Worm (Caenorhabditis elegans) whole organism, early embryonic: Measurements from ENCODE around the gene pgap-2.
A peak's percentile ranks its signal among the peaks of the same experiment; 100 is the strongest.

Experiments
- B0310.2 ChIP-seq: sonication (generic microtip); optimal IDR thresholded peaks from 2 replicates; lab custom pipeline; 2016; ENCODE audit warnings: mild to moderate bottlenecking, missing genetic modification characterization, missing compliant biosample characterization
- F13C5.2 ChIP-seq: sonication (generic microtip); optimal IDR thresholded peaks from 2 replicates; lab custom pipeline; 2017; ENCODE audit warnings: mild to moderate bottlenecking, missing genetic modification characterization, inconsistent platforms, missing compliant biosample characterization
- aly-1 ChIP-seq: sonication (generic microtip); optimal IDR thresholded peaks from 2 replicates; lab custom pipeline; 2016; ENCODE audit warnings: missing genetic modification characterization, missing compliant biosample characterization
- ama-1 ChIP-seq: fragments of 150-350 bp; optimal IDR thresholded peaks from 2 replicates; lab custom pipeline; 2014
- ceh-13 ChIP-seq: fragments of 200-800 bp; sonication (Bioruptor generic); optimal IDR thresholded peaks from 2 replicates; lab custom pipeline; 2018; ENCODE audit warnings: mild to moderate bottlenecking, missing genetic modification characterization, missing compliant biosample characterization
- ceh-36 ChIP-seq: sonication (generic microtip); optimal IDR thresholded peaks from 2 replicates; lab custom pipeline; 2016; ENCODE audit warnings: missing genetic modification characterization, inconsistent platforms, missing compliant biosample characterization
- ets-7 ChIP-seq: sonication (generic microtip); optimal IDR thresholded peaks from 2 replicates; lab custom pipeline; 2016; ENCODE audit warnings: missing genotype, missing genetic modification characterization, missing compliant biosample characterization
- flt-1 ChIP-seq: fragments of 200-800 bp; sonication (Bioruptor generic); IDR thresholded peaks from 2 replicates; pipeline ENCODE4 v1.3.6; 2022; ENCODE audit warnings: missing genetic modification characterization, missing compliant biosample characterization
- hmbx-1 ChIP-seq: sonication (generic microtip); optimal IDR thresholded peaks from 2 replicates; lab custom pipeline; 2016; ENCODE audit warnings: mild to moderate bottlenecking, missing genetic modification characterization, missing compliant biosample characterization
- hmg-4 ChIP-seq: fragments of 200-800 bp; sonication (Bioruptor generic); optimal IDR thresholded peaks from 2 replicates; lab custom pipeline; 2018; ENCODE audit warnings: mild to moderate bottlenecking, missing genetic modification characterization, missing compliant biosample characterization
- hnd-1 ChIP-seq: sonication (generic microtip); optimal IDR thresholded peaks from 2 replicates; lab custom pipeline; 2016; ENCODE audit warnings: missing genetic modification characterization, missing compliant biosample characterization
- pes-1 ChIP-seq: fragments of 200-800 bp; sonication (Bioruptor generic); IDR thresholded peaks from 2 replicates; pipeline ENCODE4 v1.3.6; 2022; ENCODE audit warnings: missing genetic modification reagents, missing genetic modification characterization, missing compliant biosample characterization
- scrt-1 ChIP-seq: fragments of 200-800 bp; sonication (Bioruptor generic); IDR thresholded peaks from 2 replicates; pipeline ENCODE4 v1.3.6; 2022; ENCODE audit warnings: missing genetic modification characterization, missing compliant biosample characterization
- sea-1 ChIP-seq: fragments of 200-800 bp; sonication (Bioruptor generic); conservative IDR thresholded peaks from 2 replicates; pipeline ENCODE4 v1.3.6; 2022; ENCODE audit warnings: missing genetic modification characterization, missing compliant biosample characterization
- tbx-11 ChIP-seq: fragments of 200-800 bp; sonication (Bioruptor generic); IDR thresholded peaks from 2 replicates; pipeline ENCODE4 v1.3.6; 2022; ENCODE audit warnings: missing genetic modification characterization, missing compliant biosample characterization
- tbx-37 ChIP-seq: fragments of 200-800 bp; sonication (Bioruptor generic); conservative IDR thresholded peaks from 2 replicates; pipeline ENCODE4 v1.3.6; 2022; ENCODE audit warnings: missing genetic modification reagents, missing genetic modification characterization, missing compliant biosample characterization
- tra-4 ChIP-seq: sonication (generic microtip); optimal IDR thresholded peaks from 2 replicates; lab custom pipeline; 2017; ENCODE audit warnings: missing genetic modification characterization, missing compliant biosample characterization

pgap-2 gene

ce11 chrIII:4708909-4709308 lies 3.6 kb downstream of the pgap-2 start, which contains the start of gene T04A8.18:
T04A8.18 (plus strand) TSS chrIII:4709209.
- TF ChIP-seq ama-1 (lab: Kevin White, UChicago) (no peak), flt-1 (GFP tag; lab: Robert Waterston, UW) (no peak), ets-7 (tag; lab: Kevin White, UChicago) (no peak), aly-1 (tag; lab: Kevin White, UChicago) (no peak), hmg-4 (GFP tag; lab: Kevin White, UChicago) (no peak), hnd-1 (no peak), tra-4 (tag; lab: Kevin White, UChicago) (no peak), F13C5.2 (tag; lab: Kevin White, UChicago) (no peak), tbx-11 (GFP tag; lab: Robert Waterston, UW) (no peak), sea-1 (GFP tag; lab: Robert Waterston, UW) (no peak), B0310.2 (tag; lab: Kevin White, UChicago) (no peak)

ce11 chrIII:4715088-4715487 lies 9.8 kb downstream of the pgap-2 start, which contains the start of gene him-18:
him-18 (minus strand) TSS chrIII:4715188.
- TF ChIP-seq flt-1 (GFP tag; lab: Robert Waterston, UW) = no peak
- no peak for TF ChIP-seq hmbx-1
- TF ChIP-seq ama-1 (lab: Kevin White, UChicago) = no peak
- no peak for TF ChIP-seq F13C5.2 (tag; lab: Kevin White, UChicago)

ce11 chrIII:4720620-4721227 lies 15.4 kb downstream of the pgap-2 start, which contains the start of gene emb-5:
emb-5 (minus strand) TSS chrIII:4720670.
- TF ChIP-seq hmg-4 (GFP tag; lab: Kevin White, UChicago) (no peak), tbx-37 (GFP tag; lab: Robert Waterston, UW) (no peak), scrt-1 (GFP tag; lab: Robert Waterston, UW) (no peak), ceh-36 (tag; lab: Kevin White, UChicago) (no peak), ceh-13 (GFP tag; lab: Kevin White, UChicago) (no peak), aly-1 (tag; lab: Kevin White, UChicago) (no peak)

- TF ChIP-seq F13C5.2 (tag; lab: Kevin White, UChicago) (peak; percentile 11), hmg-4 (GFP tag; lab: Kevin White, UChicago) (peak; percentile 56), flt-1 (GFP tag; lab: Robert Waterston, UW) (no peak)
Measured at ce11 chrIII:4721750-4722149, 16.4 kb downstream of the pgap-2 start, which contains the start of gene acy-1. acy-1 (plus strand) TSS chrIII:4722095.

- TF ChIP-seq aly-1 (tag; lab: Kevin White, UChicago) (no peak), hmg-4 (GFP tag; lab: Kevin White, UChicago) (no peak), tbx-11 (GFP tag; lab: Robert Waterston, UW) (no peak), hnd-1 (no peak), hmbx-1 (no peak), ets-7 (tag; lab: Kevin White, UChicago) (no peak), scrt-1 (GFP tag; lab: Robert Waterston, UW) (no peak), ceh-36 (tag; lab: Kevin White, UChicago) (no peak), flt-1 (GFP tag; lab: Robert Waterston, UW) (no peak), pes-1 (GFP tag; lab: Robert Waterston, UW) (no peak), tra-4 (tag; lab: Kevin White, UChicago) (no peak), ama-1 (lab: Kevin White, UChicago) (no peak), B0310.2 (tag; lab: Kevin White, UChicago) (no peak), tbx-37 (GFP tag; lab: Robert Waterston, UW) (no peak), F13C5.2 (tag; lab: Kevin White, UChicago) (no peak), ceh-13 (GFP tag; lab: Kevin White, UChicago) (no peak)
Measured at ce11 chrIII:4723922-4724321, 18.6 kb downstream of the pgap-2 start.

ce11 chrIII:4731295-4731988 lies 26.1 kb downstream of the pgap-2 start, which contains the start of gene F17C8.3:
F17C8.3 (plus strand) TSS chrIII:4731938.
- TF ChIP-seq sea-1 (GFP tag; lab: Robert Waterston, UW) (no peak), flt-1 (GFP tag; lab: Robert Waterston, UW) (no peak), B0310.2 (tag; lab: Kevin White, UChicago) (no peak), tbx-37 (GFP tag; lab: Robert Waterston, UW) (no peak), tra-4 (tag; lab: Kevin White, UChicago) (no peak), ceh-36 (tag; lab: Kevin White, UChicago) (no peak), ama-1 (lab: Kevin White, UChicago) (no peak), ceh-13 (GFP tag; lab: Kevin White, UChicago) (no peak), hmg-4 (GFP tag; lab: Kevin White, UChicago) (no peak), tbx-11 (GFP tag; lab: Robert Waterston, UW) (no peak), hmbx-1 (no peak), hnd-1 (no peak), ets-7 (tag; lab: Kevin White, UChicago) (no peak)

ce11 chrIII:4734056-4734455 lies 28.7 kb downstream of the pgap-2 start, which contains the start of gene F17C8.9:
F17C8.9 (plus strand) TSS chrIII:4734356.
- no peak for TF ChIP-seq F13C5.2 (tag; lab: Kevin White, UChicago)
- no peak for TF ChIP-seq tra-4 (tag; lab: Kevin White, UChicago)
